Fruit fly (Drosophila melanogaster): ENCODE results near the gene Amacr.

Amacr gene

dm6 chr2L:20704511-20705266, 47.5 kb downstream of the Amacr start:
- no peak for TF ChIP-seq CG17801 (GFP tag; optimal IDR thresholded peaks at IDR 0.05; ENCODE audit: partially characterized antibody)
